Fruit fly (Drosophila melanogaster) whole organism, embryonic: ENCODE results near the gene CG7239.

Experiments used
- Atf3 ChIP-seq: fragments of 200-800 bp; sonication (Bioruptor generic); optimal IDR thresholded peaks from 3 replicates; lab custom pipeline; 2016; ENCODE audit warnings: missing biosample characterization, missing genetic modification characterization
- Bgb ChIP-seq: fragments of 200-800 bp; sonication (Bioruptor generic); IDR thresholded peaks from 2 replicates; pipeline ENCODE4 v1.3.6; 2022; ENCODE audit warnings: missing biosample characterization, missing genetic modification characterization; ENCODE audit not compliant: partially characterized antibody
- CG10654 ChIP-seq: fragments of 200-800 bp; sonication (Bioruptor generic); optimal IDR thresholded peaks from 2 replicates; lab custom pipeline; 2016; ENCODE audit warnings: missing biosample characterization, missing genetic modification characterization
- CG15011 ChIP-seq: fragments of 200-800 bp; sonication (Bioruptor generic); optimal IDR thresholded peaks from 3 replicates; lab custom pipeline; 2018; ENCODE audit warnings: missing biosample characterization, mild to moderate bottlenecking, missing genetic modification characterization
- CG15514 ChIP-seq: fragments of 200-800 bp; sonication (Bioruptor generic); optimal IDR thresholded peaks from 3 replicates; lab custom pipeline; 2017; ENCODE audit warnings: missing biosample characterization, missing genetic modification characterization, mild to moderate bottlenecking, moderate library complexity, missing genetic modification reagents
- CG16813 ChIP-seq: fragments of 200-800 bp; sonication (Bioruptor generic); IDR thresholded peaks from 3 replicates; pipeline ENCODE4 v1.3.6; 2022; ENCODE audit warnings: missing biosample characterization, missing genetic modification characterization; ENCODE audit not compliant: partially characterized antibody
- CG16863 ChIP-seq: fragments of 200-800 bp; sonication (Bioruptor generic); optimal IDR thresholded peaks from 3 replicates; lab custom pipeline; 2016; ENCODE audit warnings: missing biosample characterization, missing genetic modification characterization
- CG2116 ChIP-seq: fragments of 200-800 bp; sonication (Bioruptor generic); optimal IDR thresholded peaks from 3 replicates; lab custom pipeline; 2018; ENCODE audit warnings: missing biosample characterization, mild to moderate bottlenecking, missing genetic modification characterization
- CG30431 ChIP-seq: fragments of 200-800 bp; sonication (Bioruptor generic); optimal IDR thresholded peaks from 2 replicates; lab custom pipeline; 2017; ENCODE audit warnings: missing biosample characterization, missing genetic modification characterization
- CG31365 ChIP-seq: fragments of 200-800 bp; sonication (Bioruptor generic); optimal IDR thresholded peaks from 2 replicates; lab custom pipeline; 2018; ENCODE audit warnings: missing biosample characterization, mild to moderate bottlenecking, missing genetic modification characterization
- CG3163 ChIP-seq: fragments of 200-800 bp; sonication (Bioruptor generic); optimal IDR thresholded peaks from 3 replicates; lab custom pipeline; 2016; ENCODE audit warnings: missing biosample characterization, missing genetic modification characterization
- CG4328 ChIP-seq: fragments of 200-800 bp; sonication (Bioruptor generic); optimal IDR thresholded peaks from 3 replicates; lab custom pipeline; 2017; ENCODE audit warnings: missing biosample characterization, missing genetic modification reagents, missing genetic modification characterization
- CG4617 ChIP-seq: fragments of 200-800 bp; sonication (Bioruptor generic); optimal IDR thresholded peaks from 3 replicates; lab custom pipeline; 2016; ENCODE audit warnings: missing biosample characterization, missing genetic modification characterization, borderline replicate concordance
- CG6175 ChIP-seq: fragments of 200-800 bp; sonication (Bioruptor generic); IDR thresholded peaks from 3 replicates; pipeline ENCODE4 v1.3.6; 2022; ENCODE audit warnings: missing biosample characterization, missing genetic modification characterization
- CG6683 ChIP-seq: fragments of 200-800 bp; sonication (Bioruptor generic); optimal IDR thresholded peaks from 2 replicates; lab custom pipeline; 2017; ENCODE audit warnings: missing biosample characterization, mild to moderate bottlenecking, missing genetic modification characterization, missing genetic modification reagents
- CG9817 ChIP-seq: fragments of 200-800 bp; sonication (Bioruptor generic); optimal IDR thresholded peaks from 2 replicates; lab custom pipeline; 2018; ENCODE audit warnings: missing biosample characterization, mild to moderate bottlenecking, missing genetic modification characterization, moderate library complexity
- CG9876 ChIP-seq: fragments of 200-800 bp; sonication (Bioruptor generic); optimal IDR thresholded peaks from 2 replicates; lab custom pipeline; 2016; ENCODE audit warnings: missing biosample characterization, missing genetic modification characterization
- CrebB ChIP-seq: fragments of 200-800 bp; sonication (Bioruptor generic); optimal IDR thresholded peaks from 3 replicates; lab custom pipeline; 2018; ENCODE audit warnings: missing biosample characterization, mild to moderate bottlenecking, missing genetic modification characterization
- Elba2 ChIP-seq: fragments of 200-800 bp; sonication (Bioruptor generic); optimal IDR thresholded peaks from 3 replicates; lab custom pipeline; 2016; ENCODE audit warnings: missing biosample characterization, missing genetic modification characterization
- GATAe ChIP-seq: fragments of 200-800 bp; sonication (Bioruptor generic); conservative IDR thresholded peaks from 2 replicates; pipeline ENCODE4 v1.3.6; 2022; ENCODE audit warnings: missing biosample characterization, missing genetic modification characterization
- HLH3B ChIP-seq: fragments of 200-800 bp; sonication (Bioruptor generic); IDR thresholded peaks from 2 replicates; pipeline ENCODE4 v1.3.6; 2022; ENCODE audit warnings: missing biosample characterization, missing genetic modification characterization
- Hand ChIP-seq: fragments of 200-800 bp; sonication (Bioruptor generic); optimal IDR thresholded peaks from 2 replicates; lab custom pipeline; 2017; ENCODE audit warnings: mild to moderate bottlenecking, missing biosample characterization, missing genetic modification reagents, missing genetic modification characterization
- Hr3 ChIP-seq: fragments of 200-800 bp; sonication (Bioruptor generic); optimal IDR thresholded peaks from 3 replicates; lab custom pipeline; 2016; ENCODE audit warnings: missing biosample characterization, missing genetic modification characterization
- Hr51 ChIP-seq, 2 experiments: fragments of 200-800 bp; sonication (Bioruptor generic); optimal IDR thresholded peaks; 2 replicates in 1 of 2; 3 replicates in 1 of 2; lab custom pipeline; 2016 to 2018; ENCODE audit warnings: missing biosample characterization in 2 of 2, missing genetic modification characterization in 2 of 2, mild to moderate bottlenecking in 1 of 2, moderate library complexity in 1 of 2
- MTF-1 ChIP-seq: fragments of 200-800 bp; sonication (Bioruptor generic); optimal IDR thresholded peaks from 2 replicates; lab custom pipeline; 2018; ENCODE audit warnings: missing biosample characterization, mild to moderate bottlenecking, missing genetic modification characterization, borderline replicate concordance
- Opbp ChIP-seq: fragments of 200-800 bp; sonication (Bioruptor generic); IDR thresholded peaks from 3 replicates; pipeline ENCODE4 v1.3.6; 2022; ENCODE audit warnings: missing biosample characterization, missing genetic modification characterization; ENCODE audit not compliant: partially characterized antibody
- amos ChIP-seq: fragments of 200-800 bp; sonication (Bioruptor generic); IDR thresholded peaks from 2 replicates; pipeline ENCODE4 v1.3.6; 2022; ENCODE audit warnings: missing biosample characterization, missing genetic modification characterization; ENCODE audit not compliant: partially characterized antibody
- bab2 ChIP-seq: fragments of 200-800 bp; sonication (Bioruptor generic); optimal IDR thresholded peaks from 2 replicates; lab custom pipeline; 2016; ENCODE audit warnings: missing biosample characterization, missing genetic modification characterization
- br ChIP-seq: fragments of >200 bp; optimal IDR thresholded peaks from 2 replicates; lab custom pipeline; 2017
- caup ChIP-seq: fragments of 200-800 bp; sonication (Bioruptor generic); optimal IDR thresholded peaks from 3 replicates; lab custom pipeline; 2017; ENCODE audit warnings: missing biosample characterization, mild to moderate bottlenecking, missing genetic modification characterization, moderate library complexity; ENCODE audit not compliant: severe bottlenecking
- corto ChIP-seq: fragments of 200-800 bp; sonication (Bioruptor generic); optimal IDR thresholded peaks from 2 replicates; lab custom pipeline; 2016; ENCODE audit warnings: missing biosample characterization, mild to moderate bottlenecking, missing genetic modification characterization, moderate library complexity
- croc ChIP-seq: fragments of 200-800 bp; sonication (Bioruptor generic); conservative IDR thresholded peaks from 3 replicates; pipeline ENCODE4 v1.3.6; 2022; ENCODE audit warnings: missing biosample characterization, missing genetic modification characterization
- crol ChIP-seq: fragments of 200-800 bp; sonication (Bioruptor generic); IDR thresholded peaks from 2 replicates; pipeline ENCODE4 v1.3.6; 2022; ENCODE audit warnings: missing biosample characterization, missing genetic modification characterization
- ems ChIP-seq: fragments of 200-800 bp; sonication (Bioruptor generic); optimal IDR thresholded peaks from 3 replicates; lab custom pipeline; 2016; ENCODE audit warnings: missing biosample characterization, missing genetic modification characterization
- fd64A ChIP-seq: fragments of 200-800 bp; sonication (Bioruptor generic); optimal IDR thresholded peaks from 3 replicates; lab custom pipeline; 2018; ENCODE audit warnings: missing biosample characterization, mild to moderate bottlenecking, missing genetic modification characterization
- gce ChIP-seq: fragments of 200-800 bp; sonication (Bioruptor generic); IDR thresholded peaks from 3 replicates; pipeline ENCODE4 v1.3.6; 2022; ENCODE audit warnings: missing biosample characterization, missing genetic modification characterization
- hb ChIP-seq: fragments of 200-800 bp; sonication (Bioruptor generic); IDR thresholded peaks from 3 replicates; pipeline ENCODE4 v1.3.6; 2022; ENCODE audit warnings: missing biosample characterization, missing genetic modification characterization; ENCODE audit not compliant: partially characterized antibody
- her ChIP-seq: fragments of 200-800 bp; sonication (Bioruptor generic); optimal IDR thresholded peaks from 2 replicates; lab custom pipeline; 2016; ENCODE audit warnings: missing biosample characterization, missing genetic modification characterization
- kah ChIP-seq: fragments of 200-800 bp; sonication (Bioruptor generic); optimal IDR thresholded peaks from 2 replicates; lab custom pipeline; 2018; ENCODE audit warnings: missing biosample characterization, mild to moderate bottlenecking, missing genetic modification characterization
- kay ChIP-seq: fragments of 200-800 bp; sonication (Bioruptor generic); optimal IDR thresholded peaks from 2 replicates; lab custom pipeline; 2016; ENCODE audit warnings: missing biosample characterization, missing genetic modification characterization
- ken ChIP-seq: fragments of 200-800 bp; sonication (Bioruptor generic); IDR thresholded peaks from 3 replicates; pipeline ENCODE4 v1.3.6; 2022; ENCODE audit warnings: missing biosample characterization, missing genetic modification characterization
- nerfin-1 ChIP-seq: fragments of 200-800 bp; sonication (Bioruptor generic); optimal IDR thresholded peaks from 3 replicates; lab custom pipeline; 2019; ENCODE audit warnings: missing biosample characterization, mild to moderate bottlenecking, missing genetic modification characterization, moderate library complexity
- p53 ChIP-seq: fragments of 200-800 bp; sonication (Bioruptor generic); optimal IDR thresholded peaks from 2 replicates; lab custom pipeline; 2016; ENCODE audit warnings: missing biosample characterization, missing genetic modification characterization
- pan ChIP-seq, 4 experiments: fragments of >200 bp in 3 of 4; fragments of 200-800 bp in 1 of 4; sonication (Bioruptor generic) in 1 of 4; optimal IDR thresholded peaks in 3 of 4; IDR thresholded peaks in 1 of 4; 2 replicates each; pipeline versions ENCODE4 v1.3.6 to Lab custom; 2017 to 2022; ENCODE audit warnings: missing biosample characterization in 2 of 4, missing genetic modification characterization in 2 of 4, mixed read lengths in 1 of 4
- pzg ChIP-seq: fragments of 200-800 bp; sonication (Bioruptor generic); optimal IDR thresholded peaks from 3 replicates; lab custom pipeline; 2018; ENCODE audit warnings: missing biosample characterization, mild to moderate bottlenecking, missing genetic modification characterization, moderate library complexity
- ranshi ChIP-seq: fragments of 200-800 bp; sonication (Bioruptor generic); IDR thresholded peaks from 2 replicates; pipeline ENCODE4 v1.3.6; 2022; ENCODE audit warnings: missing biosample characterization, missing genetic modification characterization
- slou ChIP-seq: fragments of 200-800 bp; sonication (Bioruptor generic); optimal IDR thresholded peaks from 3 replicates; lab custom pipeline; 2016; ENCODE audit warnings: missing biosample characterization, missing genetic modification characterization
- trem ChIP-seq: fragments of 200-800 bp; optimal IDR thresholded peaks from 3 replicates; lab custom pipeline; 2019; ENCODE audit warnings: missing biosample characterization, mild to moderate bottlenecking, missing genetic modification characterization, moderate library complexity
- tx ChIP-seq: fragments of 200-800 bp; sonication (Bioruptor generic); optimal IDR thresholded peaks from 2 replicates; lab custom pipeline; 2016; ENCODE audit warnings: missing biosample characterization, missing genetic modification characterization

CG7239 gene

dm6 chr2L:5805091-5805817 lies 3.2 kb downstream of the CG7239 start, which contains the start of gene CG11034 (continued):
- no peak for TF ChIP-seq CG6683
- TF ChIP-seq br (lab: Kevin White, UChicago): no peak
- peak; percentile 89 for TF ChIP-seq CG3163 (GFP tag; lab: Kevin White, UChicago)
- TF ChIP-seq CrebB (tag; lab: Kevin White, UChicago): no peak
- no peak for TF ChIP-seq pan (optimal IDR thresholded peaks at IDR 0.05; lab: Kevin White, UChicago)
- TF ChIP-seq pan (GFP tag; optimal IDR thresholded peaks at IDR 0.05 in 1 of 2, IDR thresholded peaks at IDR 0.05 in 1 of 2): no peak
- TF ChIP-seq CG9817 (tag; lab: Kevin White, UChicago): no peak
- TF ChIP-seq caup: no peak
- TF ChIP-seq kah (GFP tag; lab: Kevin White, UChicago): peak; percentile 93
- no peak for TF ChIP-seq ems (GFP tag; lab: Kevin White, UChicago)
- no peak for TF ChIP-seq CG4617 (GFP tag; lab: Kevin White, UChicago)
- no peak for TF ChIP-seq Hr51 (GFP tag; optimal IDR thresholded peaks at IDR 0.05; lab: Kevin White, UChicago)
- no peak for TF ChIP-seq Hand (GFP tag; lab: Kevin White, UChicago)
- no peak for TF ChIP-seq gce
- no peak for TF ChIP-seq her
- TF ChIP-seq amos: peak; percentile 22; the same call in 1 of the 2 replicates
- TF ChIP-seq pzg (GFP tag; lab: Kevin White, UChicago): no peak
- TF ChIP-seq CG16863: no peak
- TF ChIP-seq GATAe: no peak
- TF ChIP-seq bab2 (GFP tag; lab: Kevin White, UChicago): no peak
- TF ChIP-seq p53: no peak
- no peak for TF ChIP-seq CG30431 (GFP tag; lab: Kevin White, UChicago)
- TF ChIP-seq kay (GFP tag; lab: Kevin White, UChicago): no peak
- TF ChIP-seq tx (GFP tag; lab: Kevin White, UChicago): no peak
- peak; percentile 42; the same call in 1 of the 2 replicates for TF ChIP-seq Bgb (GFP tag; lab: Robert Waterston, UW)
- no peak for TF ChIP-seq CG9876 (GFP tag; lab: Kevin White, UChicago)
- TF ChIP-seq ken (GFP tag; lab: Robert Waterston, UW): no peak
- no peak for TF ChIP-seq CG4328
- TF ChIP-seq HLH3B (GFP tag; lab: Robert Waterston, UW): no peak
- TF ChIP-seq nerfin-1: no peak
- TF ChIP-seq CG2116: no peak
- no peak; the same call in 1 of the 2 replicates for TF ChIP-seq crol (GFP tag; lab: Robert Waterston, UW)
- no peak for TF ChIP-seq CG16813 (GFP tag; lab: Robert Waterston, UW)
- peak; percentile 32; the same call in 1 of the 3 replicates for TF ChIP-seq Opbp
- no peak for TF ChIP-seq CG15011
- TF ChIP-seq CG10654: no peak
- TF ChIP-seq CG31365: no peak
- TF ChIP-seq corto (GFP tag; lab: Kevin White, UChicago): no peak
- TF ChIP-seq trem: no peak
- no peak for TF ChIP-seq CG6175 (GFP tag; lab: Robert Waterston, UW)
- no peak for TF ChIP-seq croc
- TF ChIP-seq Atf3: no peak
- TF ChIP-seq CG15514 (GFP tag; lab: Kevin White, UChicago): no peak
- TF ChIP-seq ranshi (GFP tag; lab: Robert Waterston, UW): no peak
- TF ChIP-seq MTF-1 (GFP tag; lab: Kevin White, UChicago): no peak
- TF ChIP-seq slou (GFP tag; lab: Kevin White, UChicago): no peak
- TF ChIP-seq fd64A (GFP tag; lab: Kevin White, UChicago): no peak
- no peak for TF ChIP-seq hb
- TF ChIP-seq Elba2 (GFP tag; lab: Kevin White, UChicago): no peak
- TF ChIP-seq Hr3: no peak
